In genomic region chr3L:13862403-13862802, dm6 we compare ENCODE assay signal across 1 fruit fly cellular context.
A peak's percentile ranks its signal among the peaks of the same experiment; 100 is the strongest.
TF ChIP-seq lines count a peak whose summit lies in the region.

No protein-coding gene starts in this region.

TF ChIP-seq in whole organism, embryonic, 481 proteins besides CTCF, POLR2A, EP300 and RAD21 (continued from another document):
- no peak for TF ChIP-seq unc-4 (GFP tag; IDR thresholded peaks at IDR 0.05; lab: Robert Waterston, UW; ENCODE audit: partially characterized antibody)
- no peak for TF ChIP-seq CG14710 (tag; optimal IDR thresholded peaks at IDR 0.05; lab: Kevin White, UChicago)
- TF ChIP-seq jigr1 (GFP tag; IDR thresholded peaks at IDR 0.05; lab: Robert Waterston, UW), result no peak
- TF ChIP-seq fd96Cb (tag; optimal IDR thresholded peaks at IDR 0.05; lab: Kevin White, UChicago), result no peak
- no peak for TF ChIP-seq eyg (GFP tag; optimal IDR thresholded peaks at IDR 0.05; lab: Kevin White, UChicago)
- peak; percentile 67 for TF ChIP-seq croc (GFP tag; conservative IDR thresholded peaks at IDR 0.05; lab: Robert Waterston, UW)
- no peak for TF ChIP-seq pita (GFP tag; optimal IDR thresholded peaks at IDR 0.05; lab: Kevin White, UChicago)
- TF ChIP-seq mld (GFP tag; IDR thresholded peaks at IDR 0.05; lab: Robert Waterston, UW; ENCODE audit: partially characterized antibody), result 0 out of 3 replicates have a peak, but pooled peaks have one; percentile 31
- TF ChIP-seq sens-2 (GFP tag; IDR thresholded peaks at IDR 0.05; lab: Robert Waterston, UW), result peak; percentile 85
- no peak for TF ChIP-seq CG17568 (GFP tag; optimal IDR thresholded peaks at IDR 0.05; lab: Kevin White, UChicago)
- TF ChIP-seq Xbp1 (GFP tag; optimal IDR thresholded peaks at IDR 0.05; lab: Kevin White, UChicago), result peak; percentile 94
- TF ChIP-seq CG6813 (GFP tag; optimal IDR thresholded peaks at IDR 0.05; lab: Kevin White, UChicago), result peak; percentile 35
- TF ChIP-seq trem (tag; optimal IDR thresholded peaks at IDR 0.05; lab: Kevin White, UChicago), result peak; percentile 9
- TF ChIP-seq unpg (GFP tag; optimal IDR thresholded peaks at IDR 0.05; lab: Kevin White, UChicago), result peak; percentile 83
- TF ChIP-seq Sox102F (GFP tag; optimal IDR thresholded peaks at IDR 0.05; lab: Kevin White, UChicago), result peak; percentile 86
- TF ChIP-seq YL-1 (GFP tag; optimal IDR thresholded peaks at IDR 0.05; lab: Kevin White, UChicago), result no peak
- peak; percentile 68 for TF ChIP-seq NC2β (GFP tag; optimal IDR thresholded peaks at IDR 0.05; lab: Kevin White, UChicago)
- peak; percentile 78 for TF ChIP-seq Xrp1 (GFP tag; IDR thresholded peaks at IDR 0.05; lab: Robert Waterston, UW)
- TF ChIP-seq sisA (GFP tag; IDR thresholded peaks at IDR 0.05; lab: Robert Waterston, UW), result no peak; the same call in 1 of the 2 replicates
- TF ChIP-seq nau (GFP tag; optimal IDR thresholded peaks at IDR 0.05; lab: Kevin White, UChicago), result no peak
- peak; percentile 78; the same call in 2 of the 3 replicates for TF ChIP-seq CG7357 (GFP tag; IDR thresholded peaks at IDR 0.05; lab: Robert Waterston, UW)
- TF ChIP-seq so (GFP tag; IDR thresholded peaks at IDR 0.05; lab: Robert Waterston, UW), result peak; percentile 92
- no peak for TF ChIP-seq HLHmδ (GFP tag; optimal IDR thresholded peaks at IDR 0.05; lab: Kevin White, UChicago)
- peak; percentile 83 for TF ChIP-seq danr (GFP tag; IDR thresholded peaks at IDR 0.05; lab: Robert Waterston, UW)
- no peak for TF ChIP-seq Jarid2 (GFP tag; optimal IDR thresholded peaks at IDR 0.05; lab: Kevin White, UChicago)
- no peak for TF ChIP-seq corto (GFP tag; optimal IDR thresholded peaks at IDR 0.05; lab: Kevin White, UChicago)
- no peak for TF ChIP-seq CG10274 (GFP tag; optimal IDR thresholded peaks at IDR 0.05; lab: Kevin White, UChicago)
- peak; percentile 11 for TF ChIP-seq fd64A (GFP tag; optimal IDR thresholded peaks at IDR 0.05; lab: Kevin White, UChicago)
- TF ChIP-seq CG4328 (GFP tag; optimal IDR thresholded peaks at IDR 0.05; lab: Kevin White, UChicago), result peak; percentile 37
- TF ChIP-seq CG6689 (GFP tag; IDR thresholded peaks at IDR 0.05; lab: Robert Waterston, UW), result peak; percentile 76
- peak; percentile 71 for TF ChIP-seq slp2 (GFP tag; optimal IDR thresholded peaks at IDR 0.05; lab: Kevin White, UChicago)
- no peak for TF ChIP-seq D (optimal IDR thresholded peaks at IDR 0.05; lab: Kevin White, UChicago)
- no peak for TF ChIP-seq D (GFP tag; optimal IDR thresholded peaks at IDR 0.05; lab: Kevin White, UChicago)
